Fruit fly (Drosophila melanogaster): Measurements from ENCODE around the gene Uch-L5.
A peak's percentile ranks its signal among the peaks of the same experiment; 100 is the strongest.

Uch-L5 gene

DNA sequence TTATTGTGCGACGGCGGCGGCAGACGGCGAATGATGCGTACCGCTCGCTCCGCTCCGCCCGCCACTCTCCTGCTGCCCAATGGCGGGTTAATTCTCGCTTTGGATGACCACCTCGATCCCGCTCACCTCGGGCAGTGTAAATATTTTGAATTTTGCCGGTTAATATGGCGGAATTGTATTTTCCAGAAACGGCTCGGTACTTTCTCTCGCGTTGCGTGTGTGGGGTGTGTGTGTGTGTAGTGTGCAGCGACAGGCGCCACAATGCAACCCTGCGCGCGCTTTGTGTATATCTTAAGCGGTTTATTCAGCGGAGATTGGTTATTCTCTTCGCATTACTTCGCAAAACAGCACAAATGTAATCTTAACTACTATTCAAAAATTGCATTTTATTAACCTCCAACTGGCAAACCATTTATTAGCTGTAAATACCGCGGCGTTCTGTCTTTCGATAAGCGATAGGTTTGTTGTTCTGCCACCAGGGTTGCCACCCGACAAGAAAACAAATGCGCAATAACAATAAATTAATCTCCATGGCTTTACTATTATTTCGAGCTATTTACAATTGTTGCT lies 20.9 kb downstream of the Uch-L5 start, which contains the start of the genes phol and CG3552 (continued):
- TF ChIP-seq Adf1 (GFP tag; IDR thresholded peaks at IDR 0.05) = peak; percentile 48
- TF ChIP-seq crc (GFP tag; optimal IDR thresholded peaks at IDR 0.05) = no peak
- TF ChIP-seq CG10979 (tag; optimal IDR thresholded peaks at IDR 0.05) = peak; percentile 7
- TF ChIP-seq HmgZ (tag; optimal IDR thresholded peaks at IDR 0.05) = peak; percentile 3
- no peak for TF ChIP-seq salm (tag; optimal IDR thresholded peaks at IDR 0.05)
- no peak for TF ChIP-seq CG43689 (GFP tag; IDR thresholded peaks at IDR 0.05)
- TF ChIP-seq Opbp (GFP tag; IDR thresholded peaks at IDR 0.05; ENCODE audit: partially characterized antibody) = 0 out of 3 replicates have a peak, but pooled peaks have one; percentile 38

- TF ChIP-seq mirr (GFP tag; optimal IDR thresholded peaks at IDR 0.05) (peak; percentile 95), cwo (GFP tag; optimal IDR thresholded peaks at IDR 0.05) (peak; percentile 63), lov (optimal IDR thresholded peaks at IDR 0.05) (no peak), lov (GFP tag; IDR thresholded peaks at IDR 0.05) (no peak), Hey (tag; optimal IDR thresholded peaks at IDR 0.05) (peak; percentile 90), Opbp (GFP tag; IDR thresholded peaks at IDR 0.05; ENCODE audit: partially characterized antibody) (no peak), grn (GFP tag; optimal IDR thresholded peaks at IDR 0.05) (peak; percentile 94), Side (GFP tag; optimal IDR thresholded peaks at IDR 0.05) (no peak), Fer2 (tag; optimal IDR thresholded peaks at IDR 0.05) (no peak), Med (GFP tag) (peak; percentile 57), Pdp1 (GFP tag; optimal IDR thresholded peaks at IDR 0.05) (peak in 1 of 2 experiments; percentile 28), dysf (GFP tag; IDR thresholded peaks at IDR 0.05) (0 out of 3 replicates have a peak, but pooled peaks have one; percentile 16), sna (GFP tag; IDR thresholded peaks at IDR 0.05; ENCODE audit: partially characterized antibody) (no peak), gro (GFP tag; optimal IDR thresholded peaks at IDR 0.05) (peak; percentile 5), Oli (tag; optimal IDR thresholded peaks at IDR 0.05) (no peak), sug (tag; optimal IDR thresholded peaks at IDR 0.05) (peak; percentile 77), CG34376 (GFP tag; optimal IDR thresholded peaks at IDR 0.05) (peak; percentile 85), az2 (GFP tag; optimal IDR thresholded peaks at IDR 0.05) (no peak), CG14710 (tag; optimal IDR thresholded peaks at IDR 0.05) (no peak), vnd (GFP tag; IDR thresholded peaks at IDR 0.05; ENCODE audit: partially characterized antibody) (no peak), bbx (GFP tag; IDR thresholded peaks at IDR 0.05; ENCODE audit: partially characterized antibody) (0 out of 2 replicates have a peak, but pooled peaks have one; percentile 31), exex (tag; optimal IDR thresholded peaks at IDR 0.05) (peak; percentile 88), kni (GFP tag; optimal IDR thresholded peaks at IDR 0.05) (no peak), Xbp1 (GFP tag; optimal IDR thresholded peaks at IDR 0.05) (no peak), sd (tag; optimal IDR thresholded peaks at IDR 0.05) (peak; percentile 14)
Observed at dm6 chr3L:9452422-9452821, 24.3 kb downstream of the Uch-L5 start.

DNA sequence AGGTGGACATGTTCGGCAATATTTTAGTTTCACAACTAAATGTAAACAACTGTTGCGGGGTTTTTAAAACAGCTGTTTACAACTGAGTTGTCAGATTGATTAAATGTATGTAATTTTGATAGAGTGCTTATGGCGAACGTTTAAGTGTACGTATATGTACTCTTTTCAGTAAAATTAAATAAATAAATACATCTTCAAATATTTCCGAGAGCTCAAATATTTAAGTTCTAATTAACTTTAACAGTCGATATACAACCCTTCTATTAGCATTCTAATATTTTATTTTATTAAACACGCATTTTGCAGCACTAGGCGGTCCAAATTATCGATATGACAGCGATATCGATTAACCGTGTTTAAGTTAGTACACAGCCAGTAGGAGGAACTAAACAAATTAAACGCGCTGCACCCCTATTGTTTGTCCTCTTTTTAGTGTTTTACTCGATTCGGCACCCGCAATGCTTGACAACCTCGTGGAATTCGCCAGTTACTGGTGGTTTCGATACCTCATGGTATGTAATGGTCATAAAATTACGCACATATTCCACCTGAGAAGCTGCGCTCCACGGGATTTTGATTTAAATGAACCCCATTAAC lies 25.1 kb downstream of the Uch-L5 start, which contains the start of the genes CG3448 and ghi:
Gene CG3448, minus strand, starts transcription at position 51 of the 597 bp plus-strand sequence.
Gene ghi, plus strand, starts transcription at position 355 of the 597 bp plus-strand sequence.
- no peak for TF ChIP-seq sr (GFP tag; IDR thresholded peaks at IDR 0.05)
- peak; percentile 22 for TF ChIP-seq CG17186 (GFP tag; optimal IDR thresholded peaks at IDR 0.05)
- no peak for TF ChIP-seq otp (GFP tag; IDR thresholded peaks at IDR 0.05)
- no peak for TF ChIP-seq CG7745 (tag; optimal IDR thresholded peaks at IDR 0.05)
- TF ChIP-seq oc (tag; optimal IDR thresholded peaks at IDR 0.05) = no peak
- TF ChIP-seq gcm (GFP tag; optimal IDR thresholded peaks at IDR 0.05) = peak; percentile 62
- TF ChIP-seq p53 (GFP tag; optimal IDR thresholded peaks at IDR 0.05) = no peak
- no peak for TF ChIP-seq ab (GFP tag; optimal IDR thresholded peaks at IDR 0.05)
- no peak for TF ChIP-seq CG1024 (GFP tag; IDR thresholded peaks at IDR 0.05)
- TF ChIP-seq ham (GFP tag; IDR thresholded peaks at IDR 0.05) = no peak
- peak; percentile 62 for TF ChIP-seq CG10654 (GFP tag; optimal IDR thresholded peaks at IDR 0.05)
- TF ChIP-seq sqz (GFP tag; optimal IDR thresholded peaks at IDR 0.05) = peak; percentile 55
- no peak for TF ChIP-seq CG14965 (GFP tag; optimal IDR thresholded peaks at IDR 0.05; ENCODE audit: borderline replicate concordance)
- no peak for TF ChIP-seq Ravus (GFP tag; IDR thresholded peaks at IDR 0.05)
- no peak for TF ChIP-seq dimm (GFP tag; IDR thresholded peaks at IDR 0.05)
- no peak for TF ChIP-seq sima (GFP tag; optimal IDR thresholded peaks at IDR 0.05)
- peak; percentile 13; the same call in 1 of the 3 replicates for TF ChIP-seq B-H1 (GFP tag; IDR thresholded peaks at IDR 0.05)
